Fruit fly (Drosophila melanogaster) whole organism, larva: ENCODE measurements around the gene UQCR-C1.
A peak's percentile ranks its signal among the peaks of the same experiment; 100 is the strongest.

Experiments used
- noc ChIP-seq: fragments of 200-800 bp; sonication (Bioruptor generic); optimal IDR thresholded peaks from 3 replicates; lab custom pipeline; 2019; ENCODE audit warnings: missing biosample characterization, mild to moderate bottlenecking, missing genetic modification characterization, moderate library complexity

UQCR-C1 gene

dm6 chr3R:14893791-14894782 is 4.1 kb downstream of the UQCR-C1 start, which contains the start of gene Dph2:
Gene Dph2, minus strand, starts transcription at chr3R:14893954.
- TF ChIP-seq noc (tag; lab: Kevin White, UChicago) = peak; percentile 28

dm6 chr3R:14894783-14894883 is 4.6 kb downstream of the UQCR-C1 start, which contains the start of gene CG14860:
Gene CG14860, plus strand, starts transcription at chr3R:14894784.
- TF ChIP-seq noc (tag; lab: Kevin White, UChicago) = no peak

- TF ChIP-seq noc (tag; lab: Kevin White, UChicago) = no peak
Observed at dm6 chr3R:14898280-14898756, 8.3 kb downstream of the UQCR-C1 start, which contains the start of the genes Nup93-2 and CG3817. Gene Nup93-2, minus strand, starts transcription at chr3R:14898372. Gene CG3817, plus strand, starts transcription at chr3R:14898739.

dm6 chr3R:14900177-14900576 is 10.1 kb downstream of the UQCR-C1 start, which contains the start of gene VhaPPA1-2:
Gene VhaPPA1-2, minus strand, starts transcription at chr3R:14900277.
- no peak for TF ChIP-seq noc (tag; lab: Kevin White, UChicago)

dm6 chr3R:14901408-14902352 is 11.6 kb downstream of the UQCR-C1 start, which contains the start of gene RpS5b:
Gene RpS5b, minus strand, starts transcription at chr3R:14901563.
- TF ChIP-seq noc (tag; lab: Kevin White, UChicago) = no peak

dm6 chr3R:14903837-14904431 is 13.9 kb downstream of the UQCR-C1 start, which contains the start of gene VhaPPA1-1:
Gene VhaPPA1-1, minus strand, starts transcription at chr3R:14904061.
- TF ChIP-seq noc (tag; lab: Kevin White, UChicago) = peak; percentile 11

dm6 chr3R:14912449-14912987 is 22.5 kb downstream of the UQCR-C1 start:
- TF ChIP-seq noc (tag; lab: Kevin White, UChicago) = no peak

dm6 chr3R:14917927-14918829 is 28.1 kb downstream of the UQCR-C1 start, which contains the start of gene Sdr:
Gene Sdr, plus strand, starts transcription at chr3R:14918628.
- peak; percentile 31 for TF ChIP-seq noc (tag; lab: Kevin White, UChicago)
